Fruit fly (Drosophila melanogaster): ENCODE measurements around the gene PIG-Wa.

Gene PIG-Wa

DNA sequence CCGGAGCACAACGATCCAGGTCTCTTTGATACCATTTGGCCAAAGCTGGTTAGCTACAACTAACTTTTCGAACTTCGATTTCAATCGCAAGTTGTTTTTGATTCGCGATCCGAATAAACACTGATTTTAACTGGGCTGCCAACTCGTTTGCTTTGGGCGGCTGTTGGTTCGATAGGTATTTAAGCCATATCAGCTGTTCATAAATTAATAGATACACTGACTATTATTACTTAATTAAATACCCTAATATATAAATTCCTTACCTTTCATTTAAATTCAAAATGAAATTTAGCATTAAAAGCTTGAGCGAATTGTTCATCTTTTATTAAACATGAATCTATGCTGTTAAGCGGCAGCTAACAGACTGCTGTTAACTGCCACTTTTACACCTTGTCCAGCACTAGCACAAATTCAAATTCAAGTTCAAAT, 25.8 kb upstream of the PIG-Wa start, which contains the start of gene CG9967 (continued):
- TF ChIP-seq her (GFP tag; optimal IDR thresholded peaks at IDR 0.05) (no peak), kah (GFP tag; optimal IDR thresholded peaks at IDR 0.05) (no peak), crc (GFP tag; optimal IDR thresholded peaks at IDR 0.05) (no peak), stc (GFP tag; IDR thresholded peaks at IDR 0.05) (no peak), CG10267 (tag; optimal IDR thresholded peaks at IDR 0.05) (peak; percentile 90), CG16813 (GFP tag; IDR thresholded peaks at IDR 0.05; ENCODE audit: partially characterized antibody) (peak; percentile 38; the same call in 1 of the 3 replicates), CG9876 (GFP tag; optimal IDR thresholded peaks at IDR 0.05) (no peak), CG4282 (GFP tag; optimal IDR thresholded peaks at IDR 0.05) (no peak), da (GFP tag; optimal IDR thresholded peaks at IDR 0.05) (no peak), NK7.1 (GFP tag; optimal IDR thresholded peaks at IDR 0.05) (no peak), CG14014 (GFP tag; IDR thresholded peaks at IDR 0.05) (no peak), gfzf (GFP tag; optimal IDR thresholded peaks at IDR 0.05) (no peak), peb (GFP tag; IDR thresholded peaks at IDR 0.05) (no peak), ato (GFP tag; IDR thresholded peaks at IDR 0.05; ENCODE audit: partially characterized antibody) (no peak), Side (GFP tag; optimal IDR thresholded peaks at IDR 0.05) (no peak), Sin3A (optimal IDR thresholded peaks at IDR 0.05) (peak; percentile 47), CG3847 (GFP tag; IDR thresholded peaks at IDR 0.05) (no peak), nau (GFP tag; optimal IDR thresholded peaks at IDR 0.05) (no peak), CG1529 (GFP tag; optimal IDR thresholded peaks at IDR 0.05) (no peak), lbe (GFP tag; optimal IDR thresholded peaks at IDR 0.05) (peak; percentile 45), CG3065 (GFP tag; optimal IDR thresholded peaks at IDR 0.05) (no peak), stwl (tag; optimal IDR thresholded peaks at IDR 0.05) (peak; percentile 84), CG31441 (GFP tag; IDR thresholded peaks at IDR 0.05) (no peak), Dll (GFP tag; IDR thresholded peaks at IDR 0.05; ENCODE audit: partially characterized antibody) (peak; percentile 54; the same call in 2 of the 4 replicates), ind (GFP tag; optimal IDR thresholded peaks at IDR 0.05) (no peak), al (GFP tag; IDR thresholded peaks at IDR 0.05) (no peak), CG5953 (GFP tag; IDR thresholded peaks at IDR 0.05) (no peak), CG17612 (GFP tag; IDR thresholded peaks at IDR 0.05) (no peak), CG13123 (GFP tag; optimal IDR thresholded peaks at IDR 0.05) (no peak), jing (GFP tag; optimal IDR thresholded peaks at IDR 0.05) (no peak), pb (GFP tag; optimal IDR thresholded peaks at IDR 0.05) (no peak), CG14710 (tag; optimal IDR thresholded peaks at IDR 0.05) (peak; percentile 51), Ets97D (GFP tag; optimal IDR thresholded peaks at IDR 0.05) (peak; percentile 29), CG16863 (GFP tag; optimal IDR thresholded peaks at IDR 0.05) (no peak), nmo (GFP tag; optimal IDR thresholded peaks at IDR 0.05) (peak; percentile 29), amos (GFP tag; IDR thresholded peaks at IDR 0.05; ENCODE audit: partially characterized antibody) (peak; percentile 34; the same call in 1 of the 2 replicates), CG3281 (GFP tag; optimal IDR thresholded peaks at IDR 0.05) (no peak), hkb (optimal IDR thresholded peaks at IDR 0.05) (no peak), hkb (GFP tag; IDR thresholded peaks at IDR 0.05) (0 out of 2 replicates have a peak, but pooled peaks have one; percentile 12), Ssrp (tag; optimal IDR thresholded peaks at IDR 0.05) (no peak), CG8281 (tag; optimal IDR thresholded peaks at IDR 0.05) (no peak), CG10274 (GFP tag; optimal IDR thresholded peaks at IDR 0.05) (no peak), nerfin-2 (GFP tag; IDR thresholded peaks at IDR 0.05; ENCODE audit: partially characterized antibody) (peak; percentile 27; the same call in 1 of the 2 replicates), Dip2 (GFP tag; IDR thresholded peaks at IDR 0.05) (no peak), fd3F (GFP tag; optimal IDR thresholded peaks at IDR 0.05) (no peak), Taf1 (GFP tag; IDR thresholded peaks at IDR 0.05) (no peak)
